Worm (Caenorhabditis elegans) whole organism, L4 larva: ENCODE measurements around the gene agt-1.

Experiments used
- snpc-1.2 ChIP-seq: fragments of 200-800 bp; sonication (Bioruptor generic); IDR thresholded peaks from 2 replicates; pipeline ENCODE4 v1.3.6; 2022; ENCODE audit warnings: missing genetic modification reagents, missing genetic modification characterization, missing compliant biosample characterization
- zag-1 ChIP-seq: fragments of 150-350 bp; optimal IDR thresholded peaks from 2 replicates; lab custom pipeline; 2014; ENCODE audit warnings: missing biosample characterization, missing genetic modification characterization
- ztf-11 ChIP-seq: fragments of 150-350 bp; optimal IDR thresholded peaks from 2 replicates; lab custom pipeline; 2014; ENCODE audit warnings: missing biosample characterization, missing genetic modification characterization

DNA sequence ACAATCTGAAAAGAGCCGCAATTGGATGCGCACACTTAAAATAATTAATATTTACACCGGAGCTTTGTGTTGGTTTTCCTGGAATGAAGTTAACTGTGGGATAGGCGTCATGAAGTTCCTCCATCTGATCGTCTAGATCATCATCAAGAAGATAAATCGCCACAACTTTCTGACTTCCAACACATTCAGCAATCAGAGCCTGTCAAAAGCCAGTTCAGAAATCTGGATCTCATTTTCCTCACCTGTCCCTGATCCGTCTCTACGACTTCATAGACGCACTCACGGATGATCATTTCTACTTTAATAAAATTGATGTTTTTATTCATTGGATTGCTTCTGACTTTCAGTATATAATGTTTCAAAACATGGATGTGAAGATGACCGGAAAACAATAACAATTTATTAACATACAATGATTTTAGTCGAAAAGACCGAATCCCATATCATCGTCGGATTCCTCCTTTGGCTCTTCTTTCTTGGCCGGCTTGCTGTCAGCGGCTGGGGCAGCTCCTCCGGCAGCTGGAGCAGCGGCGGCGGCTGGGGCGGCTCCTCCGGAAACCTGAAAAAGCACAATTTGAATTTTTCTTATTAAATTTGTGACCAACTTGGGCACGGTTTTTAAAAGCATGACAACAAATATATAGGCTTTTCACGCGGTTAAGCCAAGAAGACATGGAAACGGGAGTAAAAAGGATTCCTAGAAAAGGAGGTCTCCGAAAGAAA lies at the start of gene agt-1:
- TF ChIP-seq snpc-1.2 (peak; percentile 60), ztf-11 (tag; lab: Kevin White, UChicago) (no peak), zag-1 (no peak)
